Worm (Caenorhabditis elegans): Measurements from ENCODE around the gene nhr-264.

DNA sequence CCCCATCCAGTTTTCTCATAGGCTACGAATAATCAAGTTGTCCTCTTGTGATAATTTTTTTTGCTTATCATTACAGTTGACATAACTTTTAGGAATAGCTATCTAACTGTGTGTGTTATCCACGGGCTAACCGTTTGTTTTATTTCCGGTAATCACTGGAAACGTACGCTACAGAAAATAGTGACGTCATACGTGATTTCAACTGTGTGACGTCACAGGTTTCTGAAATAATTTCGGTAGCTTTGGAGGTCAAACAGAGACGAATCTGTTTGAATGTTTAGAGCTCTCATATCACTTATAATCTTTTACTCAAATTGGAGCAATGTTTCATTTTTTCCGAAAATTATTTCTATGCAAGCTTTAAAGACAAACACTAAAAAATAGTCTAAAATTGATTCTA lies 36.9 kb downstream of the nhr-264 start:
- TF ChIP-seq nhr-11 (tag; optimal IDR thresholded peaks at IDR 0.05) = no peak
- no peak for TF ChIP-seq ceh-28 (tag; optimal IDR thresholded peaks at IDR 0.05)
- no peak for TF ChIP-seq mep-1 (tag; optimal IDR thresholded peaks at IDR 0.05)
- TF ChIP-seq T20F7.1 (GFP tag; optimal IDR thresholded peaks at IDR 0.05) = no peak
- TF ChIP-seq lsy-2 (tag; optimal IDR thresholded peaks at IDR 0.05) = no peak
- TF ChIP-seq nhr-77 (tag; optimal IDR thresholded peaks at IDR 0.05) = no peak
- no peak for TF ChIP-seq ceh-82 (tag; optimal IDR thresholded peaks at IDR 0.05)
- TF ChIP-seq ceh-32 (tag; optimal IDR thresholded peaks at IDR 0.05; ENCODE audit: poor library complexity) = no peak
- TF ChIP-seq daf-16 (GFP tag; optimal IDR thresholded peaks at IDR 0.05) = no peak
- no peak for TF ChIP-seq daf-16 (tag; optimal IDR thresholded peaks at IDR 0.05)
- TF ChIP-seq ztf-11 (tag; optimal IDR thresholded peaks at IDR 0.05) = no peak
